Worm (Caenorhabditis elegans) whole organism, L4 larva: ENCODE measurements around the gene F59F5.4.

Experiments
- F26F4.8 ChIP-seq: fragments of 200-800 bp; sonication (Bioruptor generic); conservative IDR thresholded peaks from 2 replicates; pipeline ENCODE4 v1.3.6; 2022; ENCODE audit warnings: missing genetic modification characterization, missing compliant biosample characterization
- F44E2.7 ChIP-seq: fragments of 200-800 bp; sonication (Bioruptor generic); IDR thresholded peaks from 2 replicates; pipeline ENCODE4 v2.1.2; 2022; ENCODE audit warnings: missing genetic modification characterization, missing compliant biosample characterization
- T20F7.1 ChIP-seq: fragments of 200-800 bp; sonication (Bioruptor generic); optimal IDR thresholded peaks from 2 replicates; lab custom pipeline; 2018; ENCODE audit warnings: mild to moderate bottlenecking, missing genetic modification characterization, missing compliant biosample characterization
- Y48G9A.11 ChIP-seq: fragments of 200-800 bp; sonication (Bioruptor generic); IDR thresholded peaks from 2 replicates; pipeline ENCODE4 v1.3.6; 2022; ENCODE audit warnings: missing genetic modification reagents, missing genetic modification characterization, missing compliant biosample characterization
- arid-1 ChIP-seq: fragments of 200-800 bp; sonication (Bioruptor generic); conservative IDR thresholded peaks from 2 replicates; pipeline ENCODE4 v1.3.6; 2022; ENCODE audit warnings: missing genetic modification reagents, missing genetic modification characterization, missing compliant biosample characterization
- ceh-20 ChIP-seq: fragments of 200-800 bp; sonication (Bioruptor generic); IDR thresholded peaks from 2 replicates; pipeline ENCODE4 v1.3.6; 2022; ENCODE audit warnings: missing genetic modification reagents, missing genetic modification characterization, missing compliant biosample characterization
- ceh-28 ChIP-seq: fragments of 150-350 bp; optimal IDR thresholded peaks from 2 replicates; lab custom pipeline; 2014; ENCODE audit warnings: missing biosample characterization, missing genetic modification reagents, missing genetic modification characterization
- ceh-32 ChIP-seq: sonication (generic microtip); optimal IDR thresholded peaks from 2 replicates; lab custom pipeline; 2016; ENCODE audit warnings: mild to moderate bottlenecking, missing genetic modification characterization, missing compliant biosample characterization; ENCODE audit not compliant: poor library complexity
- ceh-44 ChIP-seq: fragments of 200-800 bp; sonication (Bioruptor generic); IDR thresholded peaks from 2 replicates; pipeline ENCODE4 v1.3.6; 2022; ENCODE audit warnings: missing genetic modification reagents, missing genetic modification characterization, missing compliant biosample characterization
- dve-1 ChIP-seq: sonication (generic microtip); optimal IDR thresholded peaks from 2 replicates; lab custom pipeline; 2017; ENCODE audit warnings: antibody characterized with exemption, mild to moderate bottlenecking, missing genetic modification characterization, missing compliant biosample characterization; ENCODE audit not compliant: insufficient read depth
- egl-43 ChIP-seq: fragments of 200-800 bp; sonication (Bioruptor generic); IDR thresholded peaks from 2 replicates; pipeline ENCODE4 v1.3.6; 2022; ENCODE audit warnings: missing genetic modification reagents, missing genetic modification characterization, missing compliant biosample characterization
- fkh-10 ChIP-seq: fragments of 150-350 bp; optimal IDR thresholded peaks from 2 replicates; lab custom pipeline; 2014; ENCODE audit warnings: missing biosample characterization, missing genetic modification reagents, missing genetic modification characterization
- gei-8 ChIP-seq: fragments of 200-800 bp; sonication (Bioruptor generic); optimal IDR thresholded peaks from 2 replicates; lab custom pipeline; 2018; ENCODE audit warnings: mild to moderate bottlenecking, missing genetic modification characterization, missing compliant biosample characterization
- hlh-30 ChIP-seq: sonication (generic microtip); optimal IDR thresholded peaks from 2 replicates; lab custom pipeline; 2017; ENCODE audit warnings: antibody characterized with exemption, mild to moderate bottlenecking, missing genetic modification characterization, missing compliant biosample characterization; ENCODE audit not compliant: insufficient read depth
- lin-1 ChIP-seq: fragments of 200-800 bp; sonication (Bioruptor generic); IDR thresholded peaks from 2 replicates; pipeline ENCODE4 v1.3.6; 2022; ENCODE audit warnings: missing genetic modification reagents, missing genetic modification characterization, missing compliant biosample characterization
- lin-29 ChIP-seq: fragments of 200-800 bp; sonication (Bioruptor generic); IDR thresholded peaks from 2 replicates; pipeline ENCODE4 v1.3.6; 2022; ENCODE audit warnings: missing genetic modification reagents, missing genetic modification characterization, missing compliant biosample characterization
- lsy-2 ChIP-seq, 2 experiments: fragments of 150-350 bp in 1 of 2; sonication (generic microtip) in 1 of 2; optimal IDR thresholded peaks; 2 replicates each; lab custom pipeline; 2014 to 2017; ENCODE audit warnings: missing biosample characterization in 2 of 2, missing genetic modification characterization in 2 of 2
- mes-2 ChIP-seq: sonication (generic microtip); optimal IDR thresholded peaks from 2 replicates; lab custom pipeline; 2016; ENCODE audit warnings: missing genotype, mild to moderate bottlenecking, missing genetic modification characterization, missing compliant biosample characterization; ENCODE audit not compliant: poor library complexity, severe bottlenecking
- mxl-3 ChIP-seq: fragments of 200-800 bp; sonication (Bioruptor generic); optimal IDR thresholded peaks from 2 replicates; lab custom pipeline; 2018; ENCODE audit warnings: mild to moderate bottlenecking, missing genetic modification characterization, missing compliant biosample characterization
- nhr-111 ChIP-seq: fragments of 200-800 bp; sonication (Bioruptor generic); optimal IDR thresholded peaks from 2 replicates; lab custom pipeline; 2018; ENCODE audit warnings: mild to moderate bottlenecking, missing genetic modification characterization, missing compliant biosample characterization
- nhr-237 ChIP-seq: sonication (generic microtip); optimal IDR thresholded peaks from 2 replicates; lab custom pipeline; 2017; ENCODE audit warnings: missing biosample characterization, missing genetic modification characterization
- nhr-25 ChIP-seq: sonication (generic microtip); optimal IDR thresholded peaks from 2 replicates; lab custom pipeline; 2017; ENCODE audit warnings: missing genetic modification characterization, mild to moderate bottlenecking, missing compliant biosample characterization, antibody characterized with exemption, moderate library complexity, borderline replicate concordance; ENCODE audit not compliant: insufficient read depth
- nhr-28 ChIP-seq: fragments of 150-350 bp; optimal IDR thresholded peaks from 2 replicates; lab custom pipeline; 2014; ENCODE audit warnings: missing biosample characterization, missing genetic modification characterization
- nhr-77 ChIP-seq: fragments of 150-350 bp; optimal IDR thresholded peaks from 2 replicates; lab custom pipeline; 2014; ENCODE audit warnings: missing biosample characterization, missing genetic modification characterization
- saeg-2 ChIP-seq: fragments of 200-800 bp; sonication (Bioruptor generic); IDR thresholded peaks from 2 replicates; pipeline ENCODE4 v1.3.6; 2022; ENCODE audit warnings: missing genetic modification reagents, missing genetic modification characterization, missing compliant biosample characterization
- skn-1 ChIP-seq: fragments of 150-350 bp; optimal IDR thresholded peaks from 2 replicates; lab custom pipeline; 2014; ENCODE audit warnings: missing biosample characterization, missing genetic modification characterization
- snpc-4 ChIP-seq: fragments of 150-350 bp; optimal IDR thresholded peaks from 2 replicates; lab custom pipeline; 2014; ENCODE audit warnings: missing biosample characterization, missing genetic modification characterization
- spr-3 ChIP-seq: fragments of 200-800 bp; sonication (Bioruptor generic); optimal IDR thresholded peaks from 2 replicates; lab custom pipeline; 2018; ENCODE audit warnings: mild to moderate bottlenecking, missing genetic modification characterization, missing compliant biosample characterization
- unc-39 ChIP-seq: sonication (generic microtip); optimal IDR thresholded peaks from 2 replicates; lab custom pipeline; 2017; ENCODE audit warnings: missing biosample characterization, missing genetic modification characterization
- vab-7 ChIP-seq: fragments of 200-800 bp; sonication (Bioruptor generic); IDR thresholded peaks from 2 replicates; pipeline ENCODE4 v1.3.6; 2022; ENCODE audit warnings: missing genetic modification reagents, missing genetic modification characterization, missing compliant biosample characterization
- zfp-2 ChIP-seq: sonication (generic microtip); optimal IDR thresholded peaks from 2 replicates; lab custom pipeline; 2016; ENCODE audit warnings: mild to moderate bottlenecking, missing genetic modification characterization, missing compliant biosample characterization
- zip-2 ChIP-seq: fragments of 150-350 bp; optimal IDR thresholded peaks from 2 replicates; lab custom pipeline; 2014; ENCODE audit warnings: missing biosample characterization, missing genetic modification characterization
- ztf-7 ChIP-seq: fragments of 150-350 bp; optimal IDR thresholded peaks from 2 replicates; lab custom pipeline; 2014; ENCODE audit warnings: missing biosample characterization, missing genetic modification characterization

The F59F5.4 gene

DNA sequence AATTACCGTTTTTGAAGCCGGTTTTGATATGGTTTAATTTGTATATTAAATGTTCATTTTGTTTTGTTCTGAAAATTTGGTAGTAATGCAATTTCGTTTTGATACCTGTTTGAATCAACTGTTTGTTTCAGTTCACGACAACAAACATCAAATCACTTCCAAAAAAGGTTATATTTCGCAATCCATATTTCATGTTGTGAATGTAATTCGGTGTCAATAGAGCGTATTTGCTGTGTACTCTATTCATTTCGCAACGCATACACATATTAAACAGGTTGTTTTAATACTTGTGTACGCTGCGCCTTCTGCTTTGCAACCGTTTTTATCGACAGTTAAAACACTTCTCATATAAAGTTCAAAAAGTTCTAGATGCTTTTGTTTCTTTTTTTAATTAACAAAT, 33.6 kb downstream of the F59F5.4 start (continued):
- no peak for TF ChIP-seq gei-8
- TF ChIP-seq nhr-77 (tag; lab: Kevin White, UChicago): peak; percentile 91
- peak; percentile 56 for TF ChIP-seq dve-1
- no peak for TF ChIP-seq ceh-20 (GFP tag; lab: Robert Waterston, UW)
- no peak for TF ChIP-seq arid-1
- TF ChIP-seq nhr-28: peak; percentile 76
- TF ChIP-seq, all 104 proteins: peak for 25

DNA sequence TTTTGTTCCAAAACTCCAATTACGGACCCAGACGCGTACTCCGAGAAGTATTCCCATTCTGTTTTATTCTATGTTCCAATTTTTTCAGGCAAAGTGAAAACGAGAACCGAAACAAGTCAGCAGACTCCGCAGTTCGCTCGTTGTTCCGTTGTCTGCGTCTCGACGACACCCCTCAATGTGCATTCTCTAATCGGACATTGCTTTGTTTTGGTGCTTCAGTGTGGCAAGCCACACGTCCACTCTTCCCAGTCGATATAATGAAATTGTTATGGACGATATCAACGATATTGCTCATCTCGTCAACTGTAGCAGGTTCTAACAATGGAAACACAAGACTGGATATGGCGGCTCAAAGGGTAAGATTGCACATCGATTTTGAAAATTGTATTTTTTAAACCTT, 34.1 kb downstream of the F59F5.4 start, which contains the start of gene nhx-5:
Gene nhx-5, plus strand, starts transcription at position 82 of the 400 bp plus-strand sequence.
- TF ChIP-seq lin-29: no peak
- TF ChIP-seq zip-2 (tag; lab: Kevin White, UChicago): no peak
- no peak for TF ChIP-seq mxl-3
- peak; percentile 4 for TF ChIP-seq mes-2 (tag; lab: Kevin White, UChicago)
- TF ChIP-seq skn-1 (tag; lab: Kevin White, UChicago): no peak
- peak; percentile 31 for TF ChIP-seq hlh-30 (tag; lab: Kevin White, UChicago)

DNA sequence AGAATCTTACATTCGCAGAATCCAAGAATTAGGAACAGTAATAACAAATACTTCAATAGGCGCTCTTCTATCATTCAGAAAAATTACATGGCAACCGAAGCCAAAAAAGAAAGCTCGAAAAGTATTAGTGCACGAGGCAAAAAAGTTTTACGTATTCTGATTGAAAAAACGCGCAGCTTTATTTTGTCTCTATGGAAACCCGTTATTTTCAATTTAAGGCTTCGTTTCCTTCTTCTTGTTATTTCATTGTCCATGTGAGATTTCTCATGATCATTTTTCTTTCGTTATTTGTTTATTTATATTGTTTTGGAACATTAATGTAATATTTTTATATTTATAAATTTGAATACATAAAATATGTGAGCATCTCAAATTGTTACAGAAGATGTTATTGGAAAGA, 46.7 kb downstream of the F59F5.4 start, which contains the start of gene F57C7.4:
Gene F57C7.4, minus strand, starts transcription at position 101 of the 400 bp plus-strand sequence.
- TF ChIP-seq vab-7 (GFP tag; lab: Robert Waterston, UW): no peak
- no peak for TF ChIP-seq nhr-237 (tag; lab: Kevin White, UChicago)
- TF ChIP-seq egl-43: no peak
- no peak for TF ChIP-seq ceh-44 (GFP tag; lab: Robert Waterston, UW)
- no peak for TF ChIP-seq saeg-2 (GFP tag; lab: Robert Waterston, UW)
- no peak for TF ChIP-seq ceh-28 (tag; lab: Kevin White, UChicago)
- TF ChIP-seq T20F7.1 (GFP tag; lab: Kevin White, UChicago): no peak

DNA sequence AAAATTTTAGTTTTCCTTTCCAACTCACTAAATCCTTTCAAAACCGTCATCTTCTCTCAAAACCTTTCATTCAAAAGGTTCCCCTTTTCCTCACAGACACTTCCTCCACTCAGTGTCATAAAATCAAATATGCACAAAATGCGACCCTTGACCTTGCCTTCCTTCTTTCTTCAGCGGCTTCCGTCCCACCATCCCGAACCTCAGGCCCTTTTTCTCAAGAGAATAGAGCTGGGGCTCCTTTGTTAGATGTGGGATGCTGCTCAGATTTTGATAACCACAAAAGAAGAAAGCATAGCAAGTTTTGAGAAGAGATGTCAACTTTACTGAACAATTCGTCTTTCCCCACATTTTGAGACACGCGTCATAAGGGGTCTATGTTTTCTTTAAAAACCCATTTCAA, 48.0 kb downstream of the F59F5.4 start:
- no peak for TF ChIP-seq fkh-10 (GFP tag; lab: Kevin White, UChicago)
- TF ChIP-seq lsy-2 (tag; optimal IDR thresholded peaks at IDR 0.05; lab: Kevin White, UChicago): no peak
- TF ChIP-seq unc-39 (tag; lab: Kevin White, UChicago): no peak
- no peak for TF ChIP-seq nhr-111
- TF ChIP-seq egl-43: no peak
- TF ChIP-seq hlh-30 (tag; lab: Kevin White, UChicago): no peak
- no peak for TF ChIP-seq spr-3 (GFP tag; lab: Kevin White, UChicago)
- TF ChIP-seq zfp-2 (tag; lab: Kevin White, UChicago): no peak
- no peak for TF ChIP-seq ceh-32 (tag; lab: Kevin White, UChicago)
- no peak for TF ChIP-seq Y48G9A.11 (GFP tag; lab: Robert Waterston, UW)
- no peak for TF ChIP-seq mes-2 (tag; lab: Kevin White, UChicago)
- TF ChIP-seq skn-1 (tag; lab: Kevin White, UChicago): no peak
- TF ChIP-seq gei-8: no peak
- no peak for TF ChIP-seq snpc-4 (tag; lab: Kevin White, UChicago)
- TF ChIP-seq nhr-25 (tag; lab: Kevin White, UChicago): no peak
- no peak for TF ChIP-seq lin-1 (GFP tag; lab: Robert Waterston, UW)
- no peak for TF ChIP-seq F26F4.8 (GFP tag; lab: Robert Waterston, UW)
- TF ChIP-seq F44E2.7 (GFP tag; lab: Robert Waterston, UW): no peak
- no peak for TF ChIP-seq ztf-7 (tag; lab: Kevin White, UChicago)
